Worm (Caenorhabditis elegans) whole organism, young adult: ENCODE results near the gene K10D11.2.
A peak's percentile ranks its signal among the peaks of the same experiment; 100 is the strongest.

ENCODE experiments used
- B0035.1 ChIP-seq: sonication (generic microtip); optimal IDR thresholded peaks from 2 replicates; lab custom pipeline; 2016; ENCODE audit warnings: missing genetic modification characterization, mild to moderate bottlenecking, missing compliant biosample characterization, missing genotype, missing genetic modification reagents
- B0261.1 ChIP-seq: sonication (generic microtip); optimal IDR thresholded peaks from 2 replicates; lab custom pipeline; 2016; ENCODE audit warnings: mild to moderate bottlenecking, missing genetic modification characterization, moderate library complexity, missing compliant biosample characterization
- C06A6.2 ChIP-seq: fragments of 200-800 bp; sonication (Bioruptor generic); conservative IDR thresholded peaks from 2 replicates; pipeline ENCODE4 v1.3.6; 2022; ENCODE audit warnings: missing genetic modification characterization, missing compliant biosample characterization
- C17E4.6 ChIP-seq: fragments of 200-800 bp; sonication (Bioruptor generic); IDR thresholded peaks from 2 replicates; pipeline ENCODE4 v1.3.6; 2022; ENCODE audit warnings: missing genetic modification reagents, missing genetic modification characterization, missing compliant biosample characterization
- F33H1.4 ChIP-seq: fragments of 200-800 bp; sonication (Bioruptor generic); IDR thresholded peaks from 2 replicates; pipeline ENCODE4 v1.3.6; 2022; ENCODE audit warnings: missing genetic modification reagents, missing genetic modification characterization, missing compliant biosample characterization
- F39B2.1 ChIP-seq: fragments of 200-800 bp; sonication (Bioruptor generic); IDR thresholded peaks from 2 replicates; pipeline ENCODE4 v1.3.6; 2022; ENCODE audit warnings: missing genetic modification reagents, missing genetic modification characterization, missing compliant biosample characterization
- K11D2.4 ChIP-seq: fragments of 200-800 bp; sonication (Bioruptor generic); IDR thresholded peaks from 2 replicates; pipeline ENCODE4 v1.3.6; 2022; ENCODE audit warnings: missing genetic modification reagents, missing genetic modification characterization, missing compliant biosample characterization
- Y67H2A.10 ChIP-seq: fragments of 200-800 bp; sonication (Bioruptor generic); conservative IDR thresholded peaks from 2 replicates; pipeline ENCODE4 v1.3.6; 2022; ENCODE audit warnings: missing genetic modification reagents, missing genetic modification characterization, missing compliant biosample characterization
- Y95B8A.8 ChIP-seq: fragments of 200-800 bp; sonication (Bioruptor generic); IDR thresholded peaks from 2 replicates; pipeline ENCODE4 v1.3.6; 2022; ENCODE audit warnings: missing genetic modification reagents, missing genetic modification characterization, missing compliant biosample characterization
- attf-5 ChIP-seq: fragments of 200-800 bp; sonication (Bioruptor generic); optimal IDR thresholded peaks from 2 replicates; lab custom pipeline; 2018; ENCODE audit warnings: mild to moderate bottlenecking, missing genetic modification characterization, missing compliant biosample characterization
- cebp-1 ChIP-seq, 2 experiments: fragments of 200-800 bp in 1 of 2; sonication (Bioruptor generic) in 1 of 2; sonication (generic microtip) in 1 of 2; IDR thresholded peaks in 1 of 2; optimal IDR thresholded peaks in 1 of 2; 2 replicates each; pipeline versions ENCODE4 v1.3.6 to Lab custom; 2017 to 2022; ENCODE audit warnings: missing compliant biosample characterization in 2 of 2, missing genetic modification characterization in 2 of 2, mild to moderate bottlenecking in 1 of 2, missing genetic modification reagents in 1 of 2, moderate library complexity in 1 of 2
- ceh-27 ChIP-seq: fragments of 200-800 bp; sonication (Bioruptor generic); optimal IDR thresholded peaks from 2 replicates; lab custom pipeline; 2018; ENCODE audit warnings: mild to moderate bottlenecking, missing genetic modification characterization, moderate library complexity, missing compliant biosample characterization
- ceh-79 ChIP-seq: sonication (generic microtip); optimal IDR thresholded peaks from 2 replicates; lab custom pipeline; 2017; ENCODE audit warnings: mild to moderate bottlenecking, missing genetic modification characterization, missing compliant biosample characterization
- ceh-91 ChIP-seq: fragments of 200-800 bp; sonication (Bioruptor generic); IDR thresholded peaks from 2 replicates; pipeline ENCODE4 v1.3.6; 2022; ENCODE audit warnings: missing genetic modification reagents, missing genetic modification characterization, missing compliant biosample characterization
- chd-7 ChIP-seq: sonication (generic microtip); optimal IDR thresholded peaks from 2 replicates; lab custom pipeline; 2016; ENCODE audit warnings: mild to moderate bottlenecking, missing genetic modification characterization, moderate library complexity, missing compliant biosample characterization
- dox-1 ChIP-seq: fragments of 200-800 bp; sonication (Bioruptor generic); IDR thresholded peaks from 2 replicates; pipeline ENCODE4 v1.3.6; 2022; ENCODE audit warnings: missing genetic modification reagents, missing genetic modification characterization, missing compliant biosample characterization
- efl-1 ChIP-seq: fragments of 150-350 bp; optimal IDR thresholded peaks from 2 replicates; lab custom pipeline; 2014; ENCODE audit warnings: missing biosample characterization, missing genetic modification reagents, missing genetic modification characterization
- gei-17 ChIP-seq: fragments of 200-800 bp; sonication (Bioruptor generic); optimal IDR thresholded peaks from 2 replicates; lab custom pipeline; 2018; ENCODE audit warnings: mild to moderate bottlenecking, missing genetic modification characterization, missing compliant biosample characterization
- hlh-12 ChIP-seq: sonication (generic microtip); optimal IDR thresholded peaks from 2 replicates; lab custom pipeline; 2016; ENCODE audit warnings: missing genetic modification characterization, missing compliant biosample characterization
- hrde-1 ChIP-seq: sonication (generic microtip); optimal IDR thresholded peaks from 2 replicates; lab custom pipeline; 2016; ENCODE audit warnings: missing genetic modification characterization, mild to moderate bottlenecking, missing compliant biosample characterization, moderate library complexity, missing genotype, missing genetic modification reagents, borderline replicate concordance
- lin-26 ChIP-seq: fragments of 200-800 bp; sonication (Bioruptor generic); IDR thresholded peaks from 2 replicates; pipeline ENCODE4 v1.3.6; 2022; ENCODE audit warnings: missing genetic modification reagents, missing genetic modification characterization, missing compliant biosample characterization
- lin-54 ChIP-seq: fragments of 200-800 bp; sonication (Bioruptor generic); optimal IDR thresholded peaks from 2 replicates; lab custom pipeline; 2018; ENCODE audit warnings: mild to moderate bottlenecking, missing genetic modification characterization, missing compliant biosample characterization
- madf-6 ChIP-seq: fragments of 200-800 bp; sonication (Bioruptor generic); IDR thresholded peaks from 2 replicates; pipeline ENCODE4 v1.3.6; 2022; ENCODE audit warnings: missing genetic modification reagents, missing genetic modification characterization, missing compliant biosample characterization
- madf-8 ChIP-seq: fragments of 200-800 bp; sonication (Bioruptor generic); conservative IDR thresholded peaks from 2 replicates; pipeline ENCODE4 v1.3.6; 2022; ENCODE audit warnings: missing genetic modification reagents, missing genetic modification characterization, missing compliant biosample characterization
- mes-4 ChIP-seq: sonication (generic microtip); optimal IDR thresholded peaks from 2 replicates; lab custom pipeline; 2016; ENCODE audit warnings: missing genotype, missing genetic modification characterization, missing compliant biosample characterization
- mxl-1 ChIP-seq: sonication (generic microtip); optimal IDR thresholded peaks from 2 replicates; lab custom pipeline; 2016; ENCODE audit warnings: missing genetic modification characterization, missing compliant biosample characterization
- nhr-80 ChIP-seq: sonication (generic microtip); optimal IDR thresholded peaks from 2 replicates; lab custom pipeline; 2016; ENCODE audit warnings: missing genetic modification characterization, missing compliant biosample characterization
- snpc-3.4 ChIP-seq: sonication (generic microtip); optimal IDR thresholded peaks from 2 replicates; lab custom pipeline; 2017; ENCODE audit warnings: missing genetic modification characterization, mild to moderate bottlenecking, missing compliant biosample characterization, antibody characterized with exemption, moderate library complexity, missing genotype, missing genetic modification reagents
- tbp1 ChIP-seq: fragments of 200-800 bp; sonication (Bioruptor generic); optimal IDR thresholded peaks from 2 replicates; lab custom pipeline; 2018; ENCODE audit warnings: mild to moderate bottlenecking, missing genetic modification characterization, missing compliant biosample characterization
- tbx-9 ChIP-seq: sonication (generic microtip); optimal IDR thresholded peaks from 2 replicates; lab custom pipeline; 2016; ENCODE audit warnings: borderline replicate concordance, missing genetic modification characterization, inconsistent platforms, missing compliant biosample characterization
- xnd-1 ChIP-seq: sonication (generic microtip); optimal IDR thresholded peaks from 2 replicates; lab custom pipeline; 2016; ENCODE audit warnings: missing genotype, missing genetic modification reagents, missing genetic modification characterization, missing compliant biosample characterization
- ztf-25 ChIP-seq: fragments of 200-800 bp; sonication (Bioruptor generic); IDR thresholded peaks from 2 replicates; pipeline ENCODE4 v1.3.6; 2022; ENCODE audit warnings: missing genetic modification reagents, missing genetic modification characterization, missing compliant biosample characterization
- ztf-26 ChIP-seq: sonication (generic microtip); optimal IDR thresholded peaks from 2 replicates; lab custom pipeline; 2017; ENCODE audit warnings: missing genetic modification characterization, missing compliant biosample characterization
- ztf-28 ChIP-seq: fragments of 200-800 bp; sonication (Bioruptor generic); IDR thresholded peaks from 2 replicates; pipeline ENCODE4 v1.3.6; 2022; ENCODE audit warnings: missing genetic modification reagents, missing genetic modification characterization, missing compliant biosample characterization

K10D11.2 gene

DNA sequence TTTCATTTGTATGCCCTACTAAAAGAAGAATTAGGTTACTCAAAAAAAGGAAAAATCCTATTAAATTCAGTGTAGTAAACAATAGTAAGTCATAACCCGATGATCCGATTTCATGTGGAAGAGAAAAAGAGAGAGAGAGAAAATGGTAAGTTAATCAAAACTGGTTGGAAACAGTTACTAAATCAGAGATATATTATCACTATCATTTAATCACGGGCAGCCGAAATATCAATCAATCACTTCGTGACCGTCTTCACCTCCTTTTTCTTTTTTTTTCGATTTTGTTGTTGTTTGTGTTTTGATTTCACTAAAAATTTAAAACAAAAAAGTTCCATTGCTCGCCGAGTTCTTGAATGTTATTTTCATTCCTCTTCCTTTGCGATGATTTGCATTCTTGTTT lies 18.8 kb downstream of the K10D11.2 start (continued):
- TF ChIP-seq efl-1, result no peak
- no peak for TF ChIP-seq dox-1 (GFP tag; lab: Robert Waterston, UW)
- no peak for TF ChIP-seq lin-54
- no peak for TF ChIP-seq snpc-3.4 (tag; lab: Kevin White, UChicago)

DNA sequence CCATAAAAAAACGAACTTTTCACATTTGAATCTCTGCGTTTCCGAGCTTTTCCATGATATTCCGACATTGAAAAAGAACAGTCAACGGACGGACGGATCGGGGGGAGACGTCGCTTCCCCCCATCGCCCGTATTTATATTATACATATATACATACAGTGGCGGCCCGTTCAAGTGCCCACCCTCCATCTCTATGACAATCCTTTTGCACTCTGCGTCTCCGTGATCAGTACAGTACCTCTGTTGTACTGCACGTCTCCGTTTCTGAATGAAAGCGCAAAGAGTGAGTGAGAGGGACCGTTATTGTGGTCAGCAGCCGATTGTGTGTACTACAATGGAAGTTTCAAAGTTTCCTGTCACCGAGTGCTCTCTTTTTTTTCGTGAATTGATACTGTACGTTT lies 20.3 kb downstream of the K10D11.2 start:
- TF ChIP-seq B0035.1 (tag; lab: Kevin White, UChicago) (no peak), C17E4.6 (no peak), ztf-28 (GFP tag; lab: Robert Waterston, UW) (no peak), madf-6 (GFP tag; lab: Robert Waterston, UW) (no peak), ztf-25 (GFP tag; lab: Robert Waterston, UW) (no peak), attf-5 (GFP tag; lab: Kevin White, UChicago) (no peak), gei-17 (GFP tag; lab: Kevin White, UChicago) (no peak), ceh-27 (no peak)

DNA sequence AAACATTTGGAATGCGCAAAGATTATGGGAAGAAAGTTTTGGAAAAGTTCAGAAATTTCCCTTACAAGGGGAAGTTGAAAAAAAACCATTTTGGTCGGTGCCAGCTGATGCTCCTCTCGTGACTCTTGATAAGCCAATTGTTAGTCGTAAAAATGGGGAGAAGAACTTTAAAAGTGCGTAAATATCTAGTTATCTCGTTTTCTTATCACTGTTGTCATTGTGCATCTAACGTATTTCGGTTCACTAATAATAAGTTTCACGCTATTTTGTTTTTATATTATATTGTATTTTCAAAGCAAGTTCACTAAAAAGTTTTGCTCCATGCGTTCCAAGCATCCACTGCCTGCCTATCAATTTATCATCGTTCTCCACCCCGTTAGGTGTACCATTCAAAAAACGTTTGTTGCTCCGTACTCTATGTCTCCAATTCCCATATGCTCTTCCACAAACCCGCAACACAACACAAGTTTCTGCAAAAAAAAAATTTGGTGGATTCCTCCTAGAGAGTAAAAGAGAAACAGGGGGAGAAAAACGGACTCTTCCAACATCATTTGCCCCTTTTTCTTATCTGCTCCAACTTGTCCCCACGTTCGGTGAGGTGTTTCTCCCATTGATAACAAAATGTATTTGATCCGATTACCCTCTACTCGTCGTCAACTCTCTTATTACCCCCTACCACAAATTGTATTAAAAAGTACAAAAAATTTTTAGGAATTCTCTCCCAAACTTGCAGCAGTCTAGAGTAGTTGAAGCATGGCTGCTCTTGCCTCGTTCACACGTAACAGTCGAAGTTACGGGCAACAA lies 29.8 kb downstream of the K10D11.2 start, which contains the start of gene mbk-2:
TSS of gene mbk-2 (plus strand) at position 754 of the 804 bp plus-strand sequence.
- TF ChIP-seq madf-8, result no peak
- TF ChIP-seq F39B2.1, result no peak
- peak; percentile 16 for TF ChIP-seq nhr-80 (tag; lab: Kevin White, UChicago)
- TF ChIP-seq Y67H2A.10 (GFP tag; lab: Robert Waterston, UW), result no peak
- TF ChIP-seq tbx-9 (tag; lab: Kevin White, UChicago), result no peak

DNA sequence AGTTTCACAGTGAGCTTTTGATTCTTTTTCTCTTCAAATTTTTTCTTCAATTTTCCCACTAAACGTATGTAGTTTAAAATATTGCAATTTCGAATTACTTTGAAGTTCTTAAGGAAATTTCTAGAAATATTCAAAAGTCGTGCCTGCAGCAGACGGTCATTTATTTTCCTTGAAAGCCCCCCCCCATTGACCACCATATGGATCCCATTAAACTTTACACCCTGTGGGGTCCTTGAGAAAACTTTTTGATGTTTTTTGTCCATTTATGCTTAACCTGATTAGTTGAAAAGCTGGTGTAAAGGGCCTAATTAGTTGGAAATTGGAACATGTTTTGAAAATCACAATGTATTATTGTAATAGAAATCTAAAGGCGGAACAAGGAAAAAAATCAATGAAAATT lies 30.7 kb downstream of the K10D11.2 start:
- TF ChIP-seq tbp1 (GFP tag; lab: Kevin White, UChicago), result no peak
- TF ChIP-seq chd-7 (tag; lab: Kevin White, UChicago), result no peak
- no peak for TF ChIP-seq madf-6 (GFP tag; lab: Robert Waterston, UW)
- TF ChIP-seq ceh-91 (GFP tag; lab: Robert Waterston, UW), result no peak
- TF ChIP-seq efl-1, result no peak
- TF ChIP-seq xnd-1 (tag; lab: Kevin White, UChicago), result no peak
- no peak for TF ChIP-seq ceh-79 (tag; lab: Kevin White, UChicago)
- TF ChIP-seq hlh-12 (tag; lab: Kevin White, UChicago), result no peak
- no peak for TF ChIP-seq mxl-1 (tag; lab: Kevin White, UChicago)
- TF ChIP-seq mes-4 (tag; lab: Kevin White, UChicago), result no peak
- no peak for TF ChIP-seq ztf-26 (tag; lab: Kevin White, UChicago)
- TF ChIP-seq cebp-1 (GFP tag; IDR thresholded peaks at IDR 0.05; lab: Robert Waterston, UW), result no peak
- TF ChIP-seq cebp-1 (tag; optimal IDR thresholded peaks at IDR 0.05; lab: Kevin White, UChicago), result no peak
- TF ChIP-seq tbx-9 (tag; lab: Kevin White, UChicago), result no peak
- no peak for TF ChIP-seq lin-54
- TF ChIP-seq B0261.1, result no peak
- TF ChIP-seq K11D2.4 (GFP tag; lab: Robert Waterston, UW), result no peak
- no peak for TF ChIP-seq hrde-1 (tag; lab: Kevin White, UChicago)

DNA sequence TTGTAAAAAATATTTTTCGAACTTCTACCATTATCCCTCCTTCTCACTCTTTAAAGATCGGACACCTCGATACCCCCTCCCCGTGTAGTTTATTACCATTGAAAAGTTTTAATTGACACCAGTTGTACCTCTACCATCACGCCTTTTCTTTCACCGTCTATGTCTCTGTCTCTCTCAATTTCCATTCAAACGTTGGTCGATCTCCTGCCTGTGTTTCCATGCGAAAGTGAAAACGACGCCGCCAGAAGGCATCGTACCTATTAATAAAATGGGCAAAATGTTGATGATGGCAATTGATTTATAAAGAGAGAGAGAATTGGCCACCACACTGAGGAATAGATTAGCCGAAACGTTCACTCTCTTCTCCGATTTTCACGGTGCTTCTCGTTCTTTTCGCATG lies 34.4 kb downstream of the K10D11.2 start:
- TF ChIP-seq nhr-80 (tag; lab: Kevin White, UChicago) (peak; percentile 2), Y95B8A.8 (GFP tag; lab: Robert Waterston, UW) (no peak), C06A6.2 (GFP tag; lab: Robert Waterston, UW) (0 out of 2 replicates have a peak, but pooled peaks have one; percentile 14), F33H1.4 (GFP tag; lab: Robert Waterston, UW) (no peak), lin-26 (GFP tag; lab: Robert Waterston, UW) (no peak)
